Worm (Caenorhabditis elegans): Measurements from ENCODE around the gene tag-77.

DNA sequence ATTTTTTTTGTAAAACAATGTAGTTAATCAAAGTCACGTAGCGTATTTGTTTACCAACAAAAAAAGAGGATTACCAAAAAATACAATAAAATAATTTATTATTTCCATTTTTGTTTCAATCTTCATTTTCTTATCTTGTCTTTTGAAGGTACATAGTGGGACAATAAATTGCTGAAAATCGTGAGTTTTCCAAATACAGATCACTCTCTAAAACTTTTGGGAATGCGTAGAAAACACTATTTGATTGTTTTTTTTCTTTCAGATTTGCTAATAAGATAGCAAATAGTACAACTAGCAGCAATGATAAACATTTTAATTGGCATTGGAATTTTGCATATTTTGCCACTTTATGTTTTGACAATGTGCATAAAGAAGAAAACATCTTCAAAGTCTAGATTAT, 9.0 kb downstream of the tag-77 start, which contains the start of gene C28C12.1:
- TF ChIP-seq ama-1 (optimal IDR thresholded peaks at IDR 0.05) (no peak), tra-4 (tag; optimal IDR thresholded peaks at IDR 0.05) (no peak), aly-1 (tag; optimal IDR thresholded peaks at IDR 0.05) (no peak)

All from whole organism, early embryonic.